Worm (Caenorhabditis elegans) whole organism, mixed stage, embryonic: ENCODE data around the gene eat-17.

Source experiments
- M03D4.4 ChIP-seq: sonication (generic microtip); optimal IDR thresholded peaks from 2 replicates; lab custom pipeline; 2017; ENCODE audit warnings: mild to moderate bottlenecking, missing genetic modification characterization, missing compliant biosample characterization
- bed-3 ChIP-seq: fragments of 200-800 bp; sonication (Bioruptor generic); optimal IDR thresholded peaks from 3 replicates; lab custom pipeline; 2018; ENCODE audit warnings: mild to moderate bottlenecking, missing genetic modification characterization, moderate library complexity, missing compliant biosample characterization
- blmp-1 ChIP-seq: fragments of 150-350 bp; optimal IDR thresholded peaks from 2 replicates; lab custom pipeline; 2014; ENCODE audit warnings: missing biosample characterization, missing genetic modification characterization
- ceh-39 ChIP-seq: fragments of 150-350 bp; optimal IDR thresholded peaks from 2 replicates; lab custom pipeline; 2014; ENCODE audit warnings: missing biosample characterization, missing genetic modification characterization
- ces-1 ChIP-seq: fragments of 150-350 bp; optimal IDR thresholded peaks from 2 replicates; lab custom pipeline; 2014; ENCODE audit warnings: missing biosample characterization, missing genetic modification reagents, missing genetic modification characterization
- drap-1 ChIP-seq: fragments of 200-800 bp; sonication (Bioruptor generic); optimal IDR thresholded peaks from 3 replicates; lab custom pipeline; 2018; ENCODE audit warnings: mild to moderate bottlenecking, missing genetic modification characterization, missing compliant biosample characterization
- elt-1 ChIP-seq: sonication (generic microtip); optimal IDR thresholded peaks from 2 replicates; lab custom pipeline; 2017; ENCODE audit warnings: missing genetic modification characterization, mild to moderate bottlenecking, missing compliant biosample characterization, antibody characterized with exemption, moderate library complexity, borderline replicate concordance; ENCODE audit not compliant: insufficient read depth
- elt-3 ChIP-seq: fragments of 150-350 bp; optimal IDR thresholded peaks from 2 replicates; lab custom pipeline; 2014; ENCODE audit warnings: missing biosample characterization, missing genetic modification characterization
- flh-1 ChIP-seq: fragments of 200-800 bp; sonication (Bioruptor generic); optimal IDR thresholded peaks from 2 replicates; lab custom pipeline; 2018; ENCODE audit warnings: mild to moderate bottlenecking, missing genetic modification characterization, moderate library complexity, missing compliant biosample characterization
- ham-2 ChIP-seq: fragments of 200-800 bp; sonication (Bioruptor generic); optimal IDR thresholded peaks from 2 replicates; lab custom pipeline; 2018; ENCODE audit warnings: mild to moderate bottlenecking, missing genetic modification characterization, missing compliant biosample characterization
- hlh-1 ChIP-seq: fragments of 150-350 bp; optimal IDR thresholded peaks from 2 replicates; lab custom pipeline; 2014; ENCODE audit warnings: missing biosample characterization, missing genetic modification reagents, missing genetic modification characterization
- lin-13 ChIP-seq: fragments of 150-350 bp; optimal IDR thresholded peaks from 2 replicates; lab custom pipeline; 2014; ENCODE audit warnings: missing biosample characterization, missing genetic modification characterization
- lin-32 ChIP-seq: fragments of 200-800 bp; sonication (Bioruptor generic); optimal IDR thresholded peaks from 2 replicates; lab custom pipeline; 2018; ENCODE audit warnings: mild to moderate bottlenecking, missing genetic modification characterization, missing compliant biosample characterization
- mab-5 ChIP-seq: fragments of 150-350 bp; optimal IDR thresholded peaks from 2 replicates; lab custom pipeline; 2014; ENCODE audit warnings: missing biosample characterization, missing genetic modification characterization
- mep-1 ChIP-seq: fragments of 150-350 bp; optimal IDR thresholded peaks from 2 replicates; lab custom pipeline; 2017; ENCODE audit warnings: missing biosample characterization, missing genetic modification reagents, missing genetic modification characterization, inconsistent platforms
- mls-2 ChIP-seq: sonication (generic microtip); optimal IDR thresholded peaks from 2 replicates; lab custom pipeline; 2016; ENCODE audit warnings: mild to moderate bottlenecking, missing genetic modification characterization, moderate library complexity, missing compliant biosample characterization
- nhr-12 ChIP-seq: fragments of 150-350 bp; optimal IDR thresholded peaks from 2 replicates; lab custom pipeline; 2014; ENCODE audit warnings: missing biosample characterization, missing genetic modification characterization
- nhr-2 ChIP-seq: fragments of 150-350 bp; optimal IDR thresholded peaks from 2 replicates; lab custom pipeline; 2014; ENCODE audit warnings: missing biosample characterization, missing genetic modification characterization
- nhr-237 ChIP-seq: fragments of 150-350 bp; optimal IDR thresholded peaks from 2 replicates; lab custom pipeline; 2014; ENCODE audit warnings: missing biosample characterization, missing genetic modification characterization
- nhr-28 ChIP-seq: fragments of 150-350 bp; optimal IDR thresholded peaks from 2 replicates; lab custom pipeline; 2014; ENCODE audit warnings: missing biosample characterization, missing genetic modification characterization
- nhr-76 ChIP-seq: sonication (generic microtip); optimal IDR thresholded peaks from 2 replicates; lab custom pipeline; 2017; ENCODE audit warnings: missing biosample characterization, missing genetic modification characterization
- pha-4 ChIP-seq: fragments of 150-350 bp; optimal IDR thresholded peaks from 2 replicates; lab custom pipeline; 2018; ENCODE audit warnings: missing biosample characterization, missing genetic modification reagents, missing genetic modification characterization
- snpc-4 ChIP-seq: fragments of 150-350 bp; optimal IDR thresholded peaks from 2 replicates; lab custom pipeline; 2014; ENCODE audit warnings: missing biosample characterization, missing genetic modification characterization
- sptf-1 ChIP-seq: sonication (generic microtip); optimal IDR thresholded peaks from 2 replicates; lab custom pipeline; 2017; ENCODE audit warnings: mild to moderate bottlenecking, missing genetic modification characterization, moderate library complexity, missing compliant biosample characterization
- tbx-8 ChIP-seq: fragments of 200-800 bp; sonication (Bioruptor generic); optimal IDR thresholded peaks from 2 replicates; lab custom pipeline; 2018; ENCODE audit warnings: mild to moderate bottlenecking, missing genetic modification characterization, moderate library complexity, missing compliant biosample characterization
- unc-120 ChIP-seq: sonication (generic microtip); optimal IDR thresholded peaks from 2 replicates; lab custom pipeline; 2017; ENCODE audit warnings: missing genetic modification characterization, missing compliant biosample characterization; ENCODE audit not compliant: poor library complexity, severe bottlenecking
- unc-39 ChIP-seq: fragments of 150-350 bp; optimal IDR thresholded peaks from 2 replicates; lab custom pipeline; 2014; ENCODE audit warnings: missing biosample characterization, missing genetic modification characterization
- unc-62 ChIP-seq: fragments of 150-350 bp; optimal IDR thresholded peaks from 2 replicates; lab custom pipeline; 2014; ENCODE audit warnings: missing biosample characterization, missing genetic modification reagents, missing genetic modification characterization
- zip-8 ChIP-seq: fragments of 150-350 bp; optimal IDR thresholded peaks from 2 replicates; lab custom pipeline; 2014; ENCODE audit warnings: missing biosample characterization, missing genetic modification characterization
- ztf-11 ChIP-seq: fragments of 150-350 bp; optimal IDR thresholded peaks from 2 replicates; lab custom pipeline; 2014; ENCODE audit warnings: missing biosample characterization, missing genetic modification characterization

The eat-17 gene

ce11 chrX:16416790-16417330 lies at the start of gene eat-17:
Gene eat-17 (minus strand): TSS chrX:16416840.
- no peak for TF ChIP-seq unc-62 (GFP tag; lab: Kevin White, UChicago)
- no peak for TF ChIP-seq nhr-2
- no peak for TF ChIP-seq ceh-39 (tag; lab: Kevin White, UChicago)
- no peak for TF ChIP-seq elt-1 (tag; lab: Kevin White, UChicago)
- TF ChIP-seq blmp-1 = no peak
- no peak for TF ChIP-seq snpc-4
- TF ChIP-seq hlh-1 = no peak
- TF ChIP-seq lin-32 (GFP tag; lab: Kevin White, UChicago) = no peak
- TF ChIP-seq lin-13 (tag; lab: Kevin White, UChicago) = no peak
- no peak for TF ChIP-seq unc-39
- TF ChIP-seq mab-5 (tag; lab: Kevin White, UChicago) = no peak

- TF ChIP-seq ces-1 (GFP tag; lab: Kevin White, UChicago) = no peak
- TF ChIP-seq mls-2 (tag; lab: Kevin White, UChicago) = no peak
- TF ChIP-seq ceh-39 (tag; lab: Kevin White, UChicago) = no peak
- TF ChIP-seq tbx-8 = no peak
- no peak for TF ChIP-seq mep-1
- TF ChIP-seq M03D4.4 (tag; lab: Kevin White, UChicago) = no peak
- no peak for TF ChIP-seq ham-2 (GFP tag; lab: Kevin White, UChicago)
- no peak for TF ChIP-seq flh-1 (GFP tag; lab: Kevin White, UChicago)
- no peak for TF ChIP-seq mab-5 (tag; lab: Kevin White, UChicago)
- no peak for TF ChIP-seq ztf-11 (tag; lab: Kevin White, UChicago)
- TF ChIP-seq drap-1 (GFP tag; lab: Kevin White, UChicago) = no peak
- no peak for TF ChIP-seq sptf-1 (tag; lab: Kevin White, UChicago)
- no peak for TF ChIP-seq elt-1 (tag; lab: Kevin White, UChicago)
- TF ChIP-seq bed-3 (GFP tag; lab: Kevin White, UChicago) = no peak
- no peak for TF ChIP-seq elt-3 (tag; lab: Kevin White, UChicago)
- no peak for TF ChIP-seq nhr-237 (tag; lab: Kevin White, UChicago)
- TF ChIP-seq pha-4 = no peak
- TF ChIP-seq hlh-1 = no peak
These were observed 49.5 kb upstream of the eat-17 start for ce11 chrX:16466157-16466556.

ce11 chrX:16461319-16461718 lies 44.7 kb upstream of the eat-17 start:
- no peak for TF ChIP-seq nhr-237 (tag; lab: Kevin White, UChicago)
- no peak for TF ChIP-seq bed-3 (GFP tag; lab: Kevin White, UChicago)
- TF ChIP-seq mep-1 = no peak
- TF ChIP-seq flh-1 (GFP tag; lab: Kevin White, UChicago) = no peak
- TF ChIP-seq nhr-12 = no peak
- no peak for TF ChIP-seq blmp-1
- no peak for TF ChIP-seq mab-5 (tag; lab: Kevin White, UChicago)
- TF ChIP-seq unc-120 (tag; lab: Kevin White, UChicago) = no peak
- no peak for TF ChIP-seq hlh-1
- TF ChIP-seq drap-1 (GFP tag; lab: Kevin White, UChicago) = no peak
- no peak for TF ChIP-seq elt-1 (tag; lab: Kevin White, UChicago)
- no peak for TF ChIP-seq mls-2 (tag; lab: Kevin White, UChicago)
- TF ChIP-seq M03D4.4 (tag; lab: Kevin White, UChicago) = no peak
- TF ChIP-seq ham-2 (GFP tag; lab: Kevin White, UChicago) = no peak
- TF ChIP-seq ces-1 (GFP tag; lab: Kevin White, UChicago) = no peak
- no peak for TF ChIP-seq sptf-1 (tag; lab: Kevin White, UChicago)
- no peak for TF ChIP-seq snpc-4
- TF ChIP-seq ceh-39 (tag; lab: Kevin White, UChicago) = no peak

- no peak for TF ChIP-seq unc-120 (tag; lab: Kevin White, UChicago)
- TF ChIP-seq snpc-4 = no peak
- no peak for TF ChIP-seq nhr-2
- TF ChIP-seq hlh-1 = no peak
- TF ChIP-seq M03D4.4 (tag; lab: Kevin White, UChicago) = no peak
- TF ChIP-seq drap-1 (GFP tag; lab: Kevin White, UChicago) = no peak
- TF ChIP-seq flh-1 (GFP tag; lab: Kevin White, UChicago) = no peak
- no peak for TF ChIP-seq unc-62 (GFP tag; lab: Kevin White, UChicago)
- no peak for TF ChIP-seq nhr-28 (tag; lab: Kevin White, UChicago)
- no peak for TF ChIP-seq elt-1 (tag; lab: Kevin White, UChicago)
- no peak for TF ChIP-seq zip-8 (tag; lab: Kevin White, UChicago)
- no peak for TF ChIP-seq nhr-12
- TF ChIP-seq mep-1 = no peak
- no peak for TF ChIP-seq nhr-76 (tag; lab: Kevin White, UChicago)
- TF ChIP-seq ztf-11 (tag; lab: Kevin White, UChicago) = no peak
- no peak for TF ChIP-seq bed-3 (GFP tag; lab: Kevin White, UChicago)
- TF ChIP-seq, all 35 proteins: peak for 0
These were observed 40.5 kb upstream of the eat-17 start for ce11 chrX:16457113-16457512.
